Fruit fly (Drosophila melanogaster): ENCODE measurements around the gene CG9981.
A peak's percentile ranks its signal among the peaks of the same experiment; 100 is the strongest.

DNA sequence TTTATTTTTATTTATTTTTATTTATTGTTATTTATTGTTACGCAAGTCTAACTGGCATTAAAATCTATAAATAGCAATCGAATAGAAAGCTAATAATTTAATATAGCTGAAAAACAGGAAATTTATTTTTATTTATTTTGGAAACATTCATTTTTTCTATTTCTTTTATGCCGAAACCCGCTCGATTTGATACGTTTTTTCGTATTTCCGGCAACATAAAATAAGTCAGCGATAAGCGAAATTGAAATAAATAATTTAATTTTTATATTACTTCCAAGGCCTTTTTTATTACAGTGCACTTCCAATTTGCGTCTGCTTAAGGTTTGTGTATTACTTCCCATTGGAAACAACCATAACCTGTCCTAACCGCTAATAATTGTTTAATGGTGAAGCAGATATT, 33.0 kb downstream of the CG9981 start:
- TF ChIP-seq pan (optimal IDR thresholded peaks at IDR 0.05) = no peak
- no peak for TF ChIP-seq pan (GFP tag; optimal IDR thresholded peaks at IDR 0.05 in 1 of 2, IDR thresholded peaks at IDR 0.05 in 1 of 2)
- TF ChIP-seq exex (tag; optimal IDR thresholded peaks at IDR 0.05) = no peak
- no peak for TF ChIP-seq Dbx (GFP tag; IDR thresholded peaks at IDR 0.05)
- TF ChIP-seq lilli (GFP tag; optimal IDR thresholded peaks at IDR 0.05) = peak; percentile 13
